Fruit fly (Drosophila melanogaster) whole organism, prepupa: ENCODE data around the gene Atg4b.

Experiments
- CG10669 ChIP-seq: fragments of 200-800 bp; sonication (Bioruptor generic); optimal IDR thresholded peaks from 3 replicates; lab custom pipeline; 2018; ENCODE audit warnings: missing biosample characterization, mild to moderate bottlenecking, missing genetic modification characterization, moderate library complexity
- CG6792 ChIP-seq: fragments of 200-800 bp; sonication (Bioruptor generic); optimal IDR thresholded peaks from 3 replicates; lab custom pipeline; 2016; ENCODE audit warnings: missing biosample characterization, missing genetic modification characterization
- CG6854 ChIP-seq: fragments of 200-800 bp; sonication (Bioruptor generic); optimal IDR thresholded peaks from 2 replicates; lab custom pipeline; 2017; ENCODE audit warnings: missing biosample characterization, mild to moderate bottlenecking, missing genetic modification characterization
- Eip75B ChIP-seq: fragments of 200-800 bp; sonication (Bioruptor generic); optimal IDR thresholded peaks from 3 replicates; lab custom pipeline; 2016; ENCODE audit warnings: missing biosample characterization, missing genetic modification characterization
- Ets96B ChIP-seq: fragments of 200-800 bp; optimal IDR thresholded peaks from 2 replicates; lab custom pipeline; 2019; ENCODE audit warnings: missing biosample characterization, mild to moderate bottlenecking, missing genetic modification characterization, moderate library complexity
- Lpt ChIP-seq: fragments of 200-800 bp; sonication (Bioruptor generic); optimal IDR thresholded peaks from 3 replicates; lab custom pipeline; 2016; ENCODE audit warnings: missing biosample characterization, missing genetic modification characterization
- achi ChIP-seq: fragments of 200-800 bp; sonication (Bioruptor generic); optimal IDR thresholded peaks from 3 replicates; lab custom pipeline; 2016; ENCODE audit warnings: missing biosample characterization, missing genetic modification characterization
- acj6 ChIP-seq: fragments of 200-800 bp; sonication (Bioruptor generic); optimal IDR thresholded peaks from 3 replicates; lab custom pipeline; 2016; ENCODE audit warnings: missing biosample characterization, missing genetic modification characterization
- cyc ChIP-seq: fragments of 200-800 bp; sonication (Bioruptor generic); optimal IDR thresholded peaks from 3 replicates; lab custom pipeline; 2016; ENCODE audit warnings: missing biosample characterization, missing genetic modification characterization
- dac ChIP-seq: fragments of 200-800 bp; sonication (Bioruptor generic); optimal IDR thresholded peaks from 2 replicates; lab custom pipeline; 2017; ENCODE audit warnings: missing biosample characterization, mild to moderate bottlenecking, missing genetic modification characterization
- esn ChIP-seq: fragments of 200-800 bp; sonication (Bioruptor generic); optimal IDR thresholded peaks from 2 replicates; lab custom pipeline; 2016; ENCODE audit warnings: missing biosample characterization, mild to moderate bottlenecking, missing genetic modification characterization, moderate library complexity
- fkh ChIP-seq: fragments of 200-800 bp; sonication (Bioruptor generic); optimal IDR thresholded peaks from 3 replicates; lab custom pipeline; 2017; ENCODE audit warnings: missing biosample characterization, mild to moderate bottlenecking, missing genetic modification characterization, moderate library complexity
- salr ChIP-seq, 2 experiments: fragments of 200-800 bp; sonication (Bioruptor generic); optimal IDR thresholded peaks; 3 replicates each; lab custom pipeline; 2016 to 2018; ENCODE audit warnings: missing biosample characterization in 2 of 2, missing genetic modification characterization in 2 of 2, mild to moderate bottlenecking in 1 of 2

- TF ChIP-seq Ets96B = no peak
- TF ChIP-seq salr (GFP tag; optimal IDR thresholded peaks at IDR 0.05; lab: Kevin White, UChicago) = no peak
- TF ChIP-seq CG6854 = no peak
- no peak for TF ChIP-seq CG6792 (GFP tag; lab: Kevin White, UChicago)
- no peak for TF ChIP-seq achi (GFP tag; lab: Kevin White, UChicago)
- no peak for TF ChIP-seq cyc
- no peak for TF ChIP-seq acj6 (GFP tag; lab: Kevin White, UChicago)
- TF ChIP-seq Eip75B (GFP tag; lab: Kevin White, UChicago) = no peak
- no peak for TF ChIP-seq fkh (GFP tag; lab: Kevin White, UChicago)
- TF ChIP-seq esn = no peak
- no peak for TF ChIP-seq Lpt
- no peak for TF ChIP-seq CG10669 (GFP tag; lab: Kevin White, UChicago)
- TF ChIP-seq dac (GFP tag; lab: Kevin White, UChicago) = no peak
Measured at dm6 chr3R:15379071-15379470, 22.3 kb upstream of the Atg4b start.
